Worm (Caenorhabditis elegans) whole organism, L2 larva: Measurements from ENCODE around the gene cpt-2.

Experiments used
- aly-2 ChIP-seq: fragments of 150-350 bp; optimal IDR thresholded peaks from 2 replicates; lab custom pipeline; 2014; ENCODE audit warnings: missing biosample characterization, missing genetic modification characterization
- elt-1 ChIP-seq: fragments of 150-350 bp; optimal IDR thresholded peaks from 2 replicates; lab custom pipeline; 2014; ENCODE audit warnings: missing biosample characterization, missing genetic modification characterization
- elt-3 ChIP-seq: sonication (generic microtip); optimal IDR thresholded peaks from 2 replicates; lab custom pipeline; 2017; ENCODE audit warnings: missing biosample characterization, missing genetic modification characterization
- fos-1 ChIP-seq: fragments of 150-350 bp; optimal IDR thresholded peaks from 2 replicates; lab custom pipeline; 2014; ENCODE audit warnings: missing biosample characterization, missing genetic modification characterization
- lsy-2 ChIP-seq, 2 experiments: fragments of 150-350 bp in 1 of 2; sonication (generic microtip) in 1 of 2; optimal IDR thresholded peaks; 2 replicates each; lab custom pipeline; 2014 to 2017; ENCODE audit warnings: missing biosample characterization in 2 of 2, missing genetic modification characterization in 2 of 2
- nhr-11 ChIP-seq: fragments of 150-350 bp; optimal IDR thresholded peaks from 2 replicates; lab custom pipeline; 2014; ENCODE audit warnings: missing biosample characterization, missing genetic modification characterization
- nhr-12 ChIP-seq: fragments of 150-350 bp; optimal IDR thresholded peaks from 2 replicates; lab custom pipeline; 2014; ENCODE audit warnings: missing biosample characterization, missing genetic modification characterization
- nhr-25 ChIP-seq: fragments of 150-350 bp; sonication (generic microtip); optimal IDR thresholded peaks from 3 replicates; lab custom pipeline; 2014; ENCODE audit warnings: missing biosample characterization, missing genetic modification characterization
- peb-1 ChIP-seq: fragments of 150-350 bp; optimal IDR thresholded peaks from 2 replicates; lab custom pipeline; 2014; ENCODE audit warnings: missing biosample characterization, missing genetic modification characterization
- skn-1 ChIP-seq: sonication (generic microtip); optimal IDR thresholded peaks from 2 replicates; lab custom pipeline; 2017; ENCODE audit warnings: missing biosample characterization, missing genetic modification characterization
- unc-39 ChIP-seq: fragments of 150-350 bp; optimal IDR thresholded peaks from 2 replicates; lab custom pipeline; 2014; ENCODE audit warnings: missing biosample characterization, missing genetic modification characterization
- unc-55 ChIP-seq: fragments of 150-350 bp; sonication (generic microtip); optimal IDR thresholded peaks from 3 replicates; lab custom pipeline; 2014; ENCODE audit warnings: missing biosample characterization, missing genetic modification reagents, missing genetic modification characterization
- zag-1 ChIP-seq: fragments of 150-350 bp; optimal IDR thresholded peaks from 2 replicates; lab custom pipeline; 2014; ENCODE audit warnings: missing biosample characterization, missing genetic modification characterization

DNA sequence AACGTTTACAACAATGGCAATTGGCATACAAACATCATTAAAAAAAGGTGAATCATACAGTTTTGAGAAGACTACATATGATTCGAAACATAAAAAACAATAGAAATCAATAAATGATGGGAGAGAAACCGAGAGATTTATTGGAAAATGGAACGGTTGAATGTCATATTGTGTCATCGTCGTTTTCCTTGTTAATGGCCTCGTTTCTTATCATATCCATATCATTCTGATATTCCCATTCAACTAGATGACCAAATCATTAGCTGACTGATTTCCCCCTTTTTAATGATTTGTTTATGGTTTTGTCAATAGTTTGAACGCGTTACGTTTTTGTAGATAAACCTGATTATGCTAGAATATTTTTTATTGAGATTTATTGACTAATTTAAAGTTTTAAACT is 4.7 kb upstream of the cpt-2 start:
- TF ChIP-seq lsy-2 (tag; optimal IDR thresholded peaks at IDR 0.05; lab: Kevin White, UChicago) (no peak), skn-1 (tag; lab: Kevin White, UChicago) (no peak), fos-1 (tag; lab: Kevin White, UChicago) (peak; percentile 1), elt-3 (no peak), elt-1 (tag; lab: Kevin White, UChicago) (no peak), zag-1 (tag; lab: Kevin White, UChicago) (no peak), unc-39 (tag; lab: Kevin White, UChicago) (no peak), nhr-25 (tag; lab: Kevin White, UChicago) (no peak), peb-1 (tag; lab: Kevin White, UChicago) (no peak), unc-55 (GFP tag; lab: Kevin White, UChicago) (no peak), nhr-12 (tag; lab: Kevin White, UChicago) (no peak), aly-2 (no peak), nhr-11 (no peak)
